Fruit fly (Drosophila melanogaster) whole organism, embryonic: ENCODE data around the gene Csp.

Source experiments
- Antp ChIP-seq: fragments of 200-800 bp; sonication (Bioruptor generic); optimal IDR thresholded peaks from 3 replicates; lab custom pipeline; 2016; ENCODE audit warnings: missing biosample characterization, missing genetic modification characterization
- BEAF-32 ChIP-seq: fragments of 200-800 bp; sonication (Bioruptor generic); optimal IDR thresholded peaks from 3 replicates; lab custom pipeline; 2017; ENCODE audit warnings: missing biosample characterization, missing genetic modification characterization, mild to moderate bottlenecking, moderate library complexity, missing genetic modification reagents
- CG12769 ChIP-seq: fragments of 200-800 bp; sonication (Bioruptor generic); optimal IDR thresholded peaks from 2 replicates; lab custom pipeline; 2019; ENCODE audit warnings: missing biosample characterization, mild to moderate bottlenecking, missing genetic modification characterization, moderate library complexity
- CG15514 ChIP-seq: fragments of 200-800 bp; sonication (Bioruptor generic); optimal IDR thresholded peaks from 3 replicates; lab custom pipeline; 2017; ENCODE audit warnings: missing biosample characterization, missing genetic modification characterization, mild to moderate bottlenecking, moderate library complexity, missing genetic modification reagents
- CG15601 ChIP-seq: fragments of 200-800 bp; sonication (Bioruptor generic); optimal IDR thresholded peaks from 3 replicates; lab custom pipeline; 2019; ENCODE audit warnings: missing biosample characterization, mild to moderate bottlenecking, missing genetic modification characterization, moderate library complexity
- CG18599 ChIP-seq: fragments of 200-800 bp; sonication (Bioruptor generic); optimal IDR thresholded peaks from 3 replicates; lab custom pipeline; 2017; ENCODE audit warnings: missing biosample characterization, missing genetic modification characterization, mild to moderate bottlenecking, moderate library complexity, missing genetic modification reagents
- CG30403 ChIP-seq: fragments of 200-800 bp; sonication (Bioruptor generic); optimal IDR thresholded peaks from 3 replicates; lab custom pipeline; 2016; ENCODE audit warnings: missing biosample characterization, missing genetic modification characterization
- CG30431 ChIP-seq: fragments of 200-800 bp; sonication (Bioruptor generic); optimal IDR thresholded peaks from 2 replicates; lab custom pipeline; 2017; ENCODE audit warnings: missing biosample characterization, missing genetic modification characterization
- CG4328 ChIP-seq: fragments of 200-800 bp; sonication (Bioruptor generic); optimal IDR thresholded peaks from 3 replicates; lab custom pipeline; 2017; ENCODE audit warnings: missing biosample characterization, missing genetic modification reagents, missing genetic modification characterization
- CG4360 ChIP-seq: fragments of 200-800 bp; sonication (Bioruptor generic); IDR thresholded peaks from 2 replicates; pipeline ENCODE4 v1.3.6; 2022; ENCODE audit warnings: missing biosample characterization, missing genetic modification characterization
- CG43689 ChIP-seq: fragments of 200-800 bp; sonication (Bioruptor generic); IDR thresholded peaks from 2 replicates; pipeline ENCODE4 v1.3.6; 2022; ENCODE audit warnings: missing biosample characterization, missing genetic modification characterization
- CG4707 ChIP-seq: fragments of 200-800 bp; sonication (Bioruptor generic); optimal IDR thresholded peaks from 2 replicates; lab custom pipeline; 2018; ENCODE audit warnings: missing biosample characterization, mild to moderate bottlenecking, missing genetic modification characterization, moderate library complexity
- CG4820 ChIP-seq: fragments of 200-800 bp; sonication (Bioruptor generic); optimal IDR thresholded peaks from 3 replicates; lab custom pipeline; 2016; ENCODE audit warnings: missing biosample characterization, missing genetic modification characterization
- CG6654 ChIP-seq: fragments of 200-800 bp; sonication (Bioruptor generic); optimal IDR thresholded peaks from 2 replicates; lab custom pipeline; 2017; ENCODE audit warnings: missing biosample characterization, mild to moderate bottlenecking, missing genetic modification characterization
- CG6683 ChIP-seq: fragments of 200-800 bp; sonication (Bioruptor generic); optimal IDR thresholded peaks from 2 replicates; lab custom pipeline; 2017; ENCODE audit warnings: missing biosample characterization, mild to moderate bottlenecking, missing genetic modification characterization, missing genetic modification reagents
- CG7372 ChIP-seq: fragments of 200-800 bp; sonication (Bioruptor generic); IDR thresholded peaks from 2 replicates; pipeline ENCODE4 v1.3.6; 2022; ENCODE audit warnings: missing biosample characterization, missing genetic modification characterization
- CG8765 ChIP-seq: fragments of 200-800 bp; sonication (Bioruptor generic); IDR thresholded peaks from 2 replicates; pipeline ENCODE4 v1.3.6; 2022; ENCODE audit warnings: missing biosample characterization, missing genetic modification characterization
- CG9817 ChIP-seq: fragments of 200-800 bp; sonication (Bioruptor generic); optimal IDR thresholded peaks from 2 replicates; lab custom pipeline; 2018; ENCODE audit warnings: missing biosample characterization, mild to moderate bottlenecking, missing genetic modification characterization, moderate library complexity
- CG9932 ChIP-seq: fragments of 200-800 bp; sonication (Bioruptor generic); IDR thresholded peaks from 2 replicates; pipeline ENCODE4 v1.3.6; 2022; ENCODE audit warnings: missing biosample characterization, missing genetic modification characterization
- E2f1 ChIP-seq: fragments of 200-800 bp; sonication (Bioruptor generic); IDR thresholded peaks from 2 replicates; pipeline ENCODE4 v1.3.6; 2022; ENCODE audit warnings: missing biosample characterization, missing genetic modification characterization
- Ets65A ChIP-seq: fragments of 200-800 bp; sonication (Bioruptor generic); peaks from one replicate; lab custom pipeline; 2016; ENCODE audit warnings: missing biosample characterization, missing genetic modification characterization
- H2.0 ChIP-seq: fragments of 200-800 bp; sonication (Bioruptor generic); IDR thresholded peaks from 2 replicates; pipeline ENCODE4 v1.3.6; 2022; ENCODE audit warnings: missing biosample characterization, missing genetic modification characterization
- HHEX ChIP-seq: fragments of 200-800 bp; sonication (Bioruptor generic); optimal IDR thresholded peaks from 3 replicates; lab custom pipeline; 2017; ENCODE audit warnings: missing biosample characterization, mild to moderate bottlenecking, missing genetic modification characterization, missing genetic modification reagents
- Med ChIP-seq: fragments of 200-800 bp; sonication (Bioruptor generic); peaks from one replicate; lab custom pipeline; 2016; ENCODE audit warnings: missing biosample characterization, missing genetic modification characterization, mild to moderate bottlenecking, inconsistent platforms, moderate library complexity
- NK7.1 ChIP-seq: fragments of 200-800 bp; sonication (Bioruptor generic); optimal IDR thresholded peaks from 3 replicates; lab custom pipeline; 2016; ENCODE audit warnings: missing biosample characterization, missing genetic modification characterization
- Optix ChIP-seq: fragments of 200-800 bp; sonication (Bioruptor generic); IDR thresholded peaks from 3 replicates; pipeline ENCODE4 v1.3.6; 2022; ENCODE audit warnings: missing biosample characterization, missing genetic modification characterization
- Rfx ChIP-seq: fragments of 200-800 bp; sonication (Bioruptor generic); IDR thresholded peaks from 2 replicates; pipeline ENCODE4 v1.3.6; 2022; ENCODE audit warnings: missing biosample characterization, missing genetic modification characterization
- Six4 ChIP-seq: fragments of 200-800 bp; sonication (Bioruptor generic); optimal IDR thresholded peaks from 2 replicates; lab custom pipeline; 2016; ENCODE audit warnings: missing biosample characterization, missing genetic modification characterization
- ac ChIP-seq: fragments of 200-800 bp; sonication (Bioruptor generic); optimal IDR thresholded peaks from 3 replicates; lab custom pipeline; 2017; ENCODE audit warnings: missing biosample characterization, mild to moderate bottlenecking, missing genetic modification characterization
- al ChIP-seq: fragments of 200-800 bp; sonication (Bioruptor generic); IDR thresholded peaks from 2 replicates; pipeline ENCODE4 v1.3.6; 2022; ENCODE audit warnings: missing biosample characterization, missing genetic modification characterization
- ara ChIP-seq: fragments of 200-800 bp; sonication (Bioruptor generic); IDR thresholded peaks from 2 replicates; pipeline ENCODE4 v1.3.6; 2022; ENCODE audit warnings: missing biosample characterization, missing genetic modification characterization
- chinmo ChIP-seq: fragments of 200-800 bp; sonication (Bioruptor generic); IDR thresholded peaks from 4 replicates; pipeline ENCODE4 v1.3.6; 2022; ENCODE audit warnings: missing biosample characterization, missing genetic modification characterization; ENCODE audit not compliant: partially characterized antibody
- dysf ChIP-seq: fragments of 200-800 bp; sonication (Bioruptor generic); IDR thresholded peaks from 3 replicates; pipeline ENCODE4 v1.3.6; 2022; ENCODE audit warnings: missing biosample characterization, missing genetic modification characterization
- ewg ChIP-seq: fragments of 200-800 bp; sonication (Bioruptor generic); optimal IDR thresholded peaks from 3 replicates; lab custom pipeline; 2017; ENCODE audit warnings: mild to moderate bottlenecking, missing biosample characterization, missing genetic modification reagents, missing genetic modification characterization
- gce ChIP-seq: fragments of 200-800 bp; sonication (Bioruptor generic); IDR thresholded peaks from 3 replicates; pipeline ENCODE4 v1.3.6; 2022; ENCODE audit warnings: missing biosample characterization, missing genetic modification characterization
- gem ChIP-seq: fragments of 200-800 bp; sonication (Bioruptor generic); optimal IDR thresholded peaks from 2 replicates; lab custom pipeline; 2019; ENCODE audit warnings: missing biosample characterization, mild to moderate bottlenecking, missing genetic modification characterization, moderate library complexity
- h ChIP-seq: fragments of >200 bp; optimal IDR thresholded peaks from 2 replicates; lab custom pipeline; 2017
- ind ChIP-seq: fragments of 200-800 bp; sonication (Bioruptor generic); optimal IDR thresholded peaks from 3 replicates; lab custom pipeline; 2016; ENCODE audit warnings: missing biosample characterization, missing genetic modification characterization
- jing ChIP-seq: fragments of 200-800 bp; sonication (Bioruptor generic); optimal IDR thresholded peaks from 2 replicates; lab custom pipeline; 2018; ENCODE audit warnings: missing biosample characterization, mild to moderate bottlenecking, missing genetic modification characterization
- lmd ChIP-seq: fragments of 200-800 bp; sonication (Bioruptor generic); IDR thresholded peaks from 2 replicates; pipeline ENCODE4 v1.3.6; 2022; ENCODE audit warnings: missing biosample characterization, missing genetic modification characterization
- maf-S ChIP-seq: fragments of 200-800 bp; sonication (Bioruptor generic); optimal IDR thresholded peaks from 2 replicates; lab custom pipeline; 2016; ENCODE audit warnings: missing biosample characterization, missing genetic modification characterization
- oc ChIP-seq: fragments of 200-800 bp; sonication (Bioruptor generic); optimal IDR thresholded peaks from 2 replicates; lab custom pipeline; 2018; ENCODE audit warnings: missing biosample characterization, mild to moderate bottlenecking, missing genetic modification characterization, moderate library complexity
- pzg ChIP-seq: fragments of 200-800 bp; sonication (Bioruptor generic); optimal IDR thresholded peaks from 3 replicates; lab custom pipeline; 2018; ENCODE audit warnings: missing biosample characterization, mild to moderate bottlenecking, missing genetic modification characterization, moderate library complexity
- ranshi ChIP-seq: fragments of 200-800 bp; sonication (Bioruptor generic); IDR thresholded peaks from 2 replicates; pipeline ENCODE4 v1.3.6; 2022; ENCODE audit warnings: missing biosample characterization, missing genetic modification characterization
- sens ChIP-seq: fragments of 200-800 bp; sonication (Bioruptor generic); peaks from one replicate; lab custom pipeline; 2016; ENCODE audit warnings: missing biosample characterization, missing genetic modification characterization
- shn ChIP-seq: fragments of 200-800 bp; sonication (Bioruptor generic); optimal IDR thresholded peaks from 3 replicates; lab custom pipeline; 2016; ENCODE audit warnings: missing biosample characterization, missing genetic modification characterization
- slbo ChIP-seq: fragments of 200-800 bp; sonication (Bioruptor generic); IDR thresholded peaks from 2 replicates; pipeline ENCODE4 v1.3.6; 2022; ENCODE audit warnings: missing biosample characterization, missing genetic modification characterization
- tup ChIP-seq: fragments of 200-800 bp; sonication (Bioruptor generic); optimal IDR thresholded peaks from 2 replicates; lab custom pipeline; 2016; ENCODE audit warnings: missing biosample characterization, mild to moderate bottlenecking, missing genetic modification characterization, moderate library complexity
- zfh2 ChIP-seq: fragments of 200-800 bp; sonication (Bioruptor generic); optimal IDR thresholded peaks from 2 replicates; lab custom pipeline; 2016; ENCODE audit warnings: missing biosample characterization, missing genetic modification characterization

The Csp gene

DNA sequence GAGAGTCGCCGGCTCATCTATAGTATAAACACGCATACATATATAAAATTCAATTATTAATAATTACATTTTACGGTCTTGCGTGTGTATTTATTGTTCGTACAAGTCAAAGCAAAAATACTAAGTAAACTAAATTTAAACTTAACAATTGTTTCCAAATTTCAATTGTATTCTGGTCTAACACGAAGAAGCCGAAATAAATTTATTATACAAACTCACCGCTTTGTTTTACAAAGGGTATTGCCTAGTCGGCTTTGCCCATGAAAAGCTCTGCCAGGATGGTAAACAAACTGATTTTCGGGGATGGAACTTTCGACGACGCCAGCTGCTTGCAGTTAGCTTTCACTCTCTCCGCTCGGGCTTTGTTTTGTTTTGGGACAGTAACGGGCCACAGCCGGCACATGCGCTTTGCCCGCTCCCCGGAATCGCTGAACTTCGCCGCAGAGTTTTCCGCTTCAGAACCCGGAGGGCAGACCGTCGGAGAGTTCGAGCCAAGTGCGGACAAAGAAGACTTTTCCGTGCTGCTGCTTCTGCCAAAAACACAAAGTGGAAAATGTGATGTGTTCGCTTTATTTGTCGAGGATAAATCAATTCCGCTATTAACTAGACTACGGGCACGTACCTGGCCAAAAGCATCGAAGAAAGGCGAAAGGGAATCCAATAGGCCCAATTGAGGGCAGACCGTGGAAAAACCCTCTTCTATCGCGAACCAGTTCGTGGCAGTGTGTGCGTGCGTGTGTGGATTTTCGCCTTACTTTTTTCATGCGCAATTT lies 6.5 kb downstream of the Csp start, which contains the start of gene Srpk79D (continued):
- TF ChIP-seq oc (tag; lab: Kevin White, UChicago) (no peak), ara (0 out of 2 replicates have a peak, but pooled peaks have one; percentile 45), Rfx (GFP tag; lab: Robert Waterston, UW) (no peak), CG6683 (GFP tag; lab: Kevin White, UChicago) (no peak), chinmo (GFP tag; lab: Robert Waterston, UW) (0 out of 4 replicates have a peak, but pooled peaks have one; percentile 48), CG4328 (GFP tag; lab: Kevin White, UChicago) (no peak), tup (GFP tag; lab: Kevin White, UChicago) (no peak), CG8765 (GFP tag; lab: Robert Waterston, UW) (no peak), E2f1 (GFP tag; lab: Robert Waterston, UW) (no peak), CG6654 (GFP tag; lab: Kevin White, UChicago) (no peak), CG4820 (GFP tag; lab: Kevin White, UChicago) (no peak), BEAF-32 (GFP tag; lab: Kevin White, UChicago) (no peak), CG18599 (peak; percentile 25), ewg (GFP tag; lab: Kevin White, UChicago) (peak; percentile 91), CG30431 (no peak), Six4 (GFP tag; lab: Kevin White, UChicago) (no peak), Antp (GFP tag; lab: Kevin White, UChicago) (no peak), CG4360 (GFP tag; lab: Robert Waterston, UW) (no peak), CG15514 (peak; percentile 96), CG43689 (GFP tag; lab: Robert Waterston, UW) (no peak), pzg (GFP tag; lab: Kevin White, UChicago) (no peak), CG15601 (tag; lab: Kevin White, UChicago) (no peak)

dm6 chr3L:22275989-22276388 lies 8.8 kb downstream of the Csp start:
- TF ChIP-seq CG12769 (peak; percentile 55), gem (tag; lab: Kevin White, UChicago) (peak; percentile 10), sens (GFP tag; lab: Kevin White, UChicago) (peak; percentile 14), ind (GFP tag; lab: Kevin White, UChicago) (peak; percentile 21), zfh2 (GFP tag; lab: Kevin White, UChicago) (peak; percentile 11), Med (GFP tag; lab: Kevin White, UChicago) (peak; percentile 79), dysf (GFP tag; lab: Robert Waterston, UW) (peak; percentile 47; the same call in 1 of the 3 replicates), Optix (GFP tag; lab: Robert Waterston, UW) (0 out of 3 replicates have a peak, but pooled peaks have one; percentile 28), Rfx (GFP tag; lab: Robert Waterston, UW) (peak; percentile 46; the same call in 1 of the 2 replicates), CG30403 (GFP tag; lab: Kevin White, UChicago) (peak; percentile 14), Ets65A (GFP tag; lab: Kevin White, UChicago) (peak; percentile 31), shn (GFP tag; lab: Kevin White, UChicago) (peak; percentile 25), CG9932 (peak; percentile 34; the same call in 1 of the 2 replicates), HHEX (peak; percentile 4), CG4707 (peak; percentile 79), slbo (GFP tag; lab: Robert Waterston, UW) (peak; percentile 52), jing (no peak), h (no peak), al (peak; percentile 20; the same call in 1 of the 2 replicates), CG7372 (GFP tag; lab: Robert Waterston, UW) (0 out of 2 replicates have a peak, but pooled peaks have one; percentile 36), H2.0 (0 out of 2 replicates have a peak, but pooled peaks have one; percentile 7), CG9817 (tag; lab: Kevin White, UChicago) (peak; percentile 11), gce (GFP tag; lab: Robert Waterston, UW) (0 out of 3 replicates have a peak, but pooled peaks have one; percentile 11), ac (GFP tag; lab: Kevin White, UChicago) (no peak), NK7.1 (no peak), maf-S (no peak), lmd (GFP tag; lab: Robert Waterston, UW) (0 out of 2 replicates have a peak, but pooled peaks have one; percentile 24), ranshi (peak; percentile 13; the same call in 1 of the 2 replicates)
